Worm (Caenorhabditis elegans): ENCODE measurements around the gene R02D5.10.

R02D5.10 gene

ce11 chrV:14508556-14508955 lies 26.5 kb downstream of the R02D5.10 start:
- TF ChIP-seq bed-3 (GFP tag; optimal IDR thresholded peaks at IDR 0.05): no peak
- TF ChIP-seq nhr-28 (tag; optimal IDR thresholded peaks at IDR 0.05): no peak
- TF ChIP-seq nhr-237 (tag; optimal IDR thresholded peaks at IDR 0.05): no peak
- no peak for TF ChIP-seq flh-1 (GFP tag; optimal IDR thresholded peaks at IDR 0.05)
- TF ChIP-seq M03D4.4 (tag; optimal IDR thresholded peaks at IDR 0.05): no peak
- TF ChIP-seq elt-3 (tag; optimal IDR thresholded peaks at IDR 0.05): no peak
- TF ChIP-seq sem-2 (GFP tag; optimal IDR thresholded peaks at IDR 0.05): no peak
- no peak for TF ChIP-seq drap-1 (GFP tag; optimal IDR thresholded peaks at IDR 0.05)
- TF ChIP-seq lin-32 (GFP tag; optimal IDR thresholded peaks at IDR 0.05): no peak
- no peak for TF ChIP-seq mls-2 (tag; optimal IDR thresholded peaks at IDR 0.05)
- no peak for TF ChIP-seq unc-39 (tag; optimal IDR thresholded peaks at IDR 0.05)
- TF ChIP-seq nhr-2 (tag; optimal IDR thresholded peaks at IDR 0.05): no peak
- TF ChIP-seq nhr-12 (tag; optimal IDR thresholded peaks at IDR 0.05): no peak
- TF ChIP-seq tbx-8 (GFP tag; optimal IDR thresholded peaks at IDR 0.05): no peak

ce11 chrV:14510746-14511145 lies 28.7 kb downstream of the R02D5.10 start, which contains the start of gene R02D5.9:
Gene R02D5.9, minus strand, starts transcription at chrV:14511123.
- TF ChIP-seq ces-1 (GFP tag; optimal IDR thresholded peaks at IDR 0.05) (no peak), pha-4 (tag; optimal IDR thresholded peaks at IDR 0.05) (no peak), ztf-11 (tag; optimal IDR thresholded peaks at IDR 0.05) (no peak), ceh-39 (tag; optimal IDR thresholded peaks at IDR 0.05) (no peak)

- no peak for TF ChIP-seq sem-2 (GFP tag; optimal IDR thresholded peaks at IDR 0.05)
- no peak for TF ChIP-seq ztf-11 (tag; optimal IDR thresholded peaks at IDR 0.05)
- no peak for TF ChIP-seq lin-32 (GFP tag; optimal IDR thresholded peaks at IDR 0.05)
- no peak for TF ChIP-seq lsy-2 (tag; optimal IDR thresholded peaks at IDR 0.05)
- no peak for TF ChIP-seq lin-13 (tag; optimal IDR thresholded peaks at IDR 0.05)
- no peak for TF ChIP-seq flh-1 (GFP tag; optimal IDR thresholded peaks at IDR 0.05)
- TF ChIP-seq ceh-83 (GFP tag; optimal IDR thresholded peaks at IDR 0.05): no peak
- no peak for TF ChIP-seq sptf-1 (tag; optimal IDR thresholded peaks at IDR 0.05)
- TF ChIP-seq blmp-1 (tag; optimal IDR thresholded peaks at IDR 0.05): no peak
- TF ChIP-seq nhr-28 (tag; optimal IDR thresholded peaks at IDR 0.05): no peak
Observed at ce11 chrV:14518010-14518409, 35.9 kb downstream of the R02D5.10 start, which contains the start of gene R02D5.6. Gene R02D5.6, minus strand, starts transcription at chrV:14518110.

ce11 chrV:14519268-14519667 lies 37.2 kb downstream of the R02D5.10 start, which contains the start of gene R02D5.8:
Gene R02D5.8, minus strand, starts transcription at chrV:14519368.
- TF ChIP-seq hlh-1 (tag; optimal IDR thresholded peaks at IDR 0.05) (no peak), ztf-11 (tag; optimal IDR thresholded peaks at IDR 0.05) (no peak), zip-8 (tag; optimal IDR thresholded peaks at IDR 0.05) (no peak), flh-1 (GFP tag; optimal IDR thresholded peaks at IDR 0.05) (no peak)

- no peak for TF ChIP-seq sptf-1 (tag; optimal IDR thresholded peaks at IDR 0.05)
- no peak for TF ChIP-seq nhr-76 (tag; optimal IDR thresholded peaks at IDR 0.05)
- TF ChIP-seq cnd-1 (tag; optimal IDR thresholded peaks at IDR 0.05): no peak
- TF ChIP-seq lin-13 (tag; optimal IDR thresholded peaks at IDR 0.05): no peak
- no peak for TF ChIP-seq snpc-4 (tag; optimal IDR thresholded peaks at IDR 0.05)
- no peak for TF ChIP-seq mep-1 (tag; optimal IDR thresholded peaks at IDR 0.05)
- no peak for TF ChIP-seq nhr-237 (tag; optimal IDR thresholded peaks at IDR 0.05)
- no peak for TF ChIP-seq hlh-1 (tag; optimal IDR thresholded peaks at IDR 0.05)
- no peak for TF ChIP-seq elt-1 (tag; optimal IDR thresholded peaks at IDR 0.05; ENCODE audit: borderline replicate concordance, insufficient read depth)
- no peak for TF ChIP-seq ceh-43 (GFP tag; optimal IDR thresholded peaks at IDR 0.05)
- no peak for TF ChIP-seq bed-3 (GFP tag; optimal IDR thresholded peaks at IDR 0.05)
- TF ChIP-seq ceh-83 (GFP tag; optimal IDR thresholded peaks at IDR 0.05): no peak
- TF ChIP-seq tbx-8 (GFP tag; optimal IDR thresholded peaks at IDR 0.05): no peak
- no peak for TF ChIP-seq mls-2 (tag; optimal IDR thresholded peaks at IDR 0.05)
Observed at ce11 chrV:14521000-14521399, 38.9 kb downstream of the R02D5.10 start, which contains the start of gene C53A5.17. Gene C53A5.17, minus strand, starts transcription at chrV:14521100.

ce11 chrV:14522514-14522913 lies 40.4 kb downstream of the R02D5.10 start, which contains the start of gene C53A5.16:
Gene C53A5.16, minus strand, starts transcription at chrV:14522614.
- no peak for TF ChIP-seq ceh-39 (tag; optimal IDR thresholded peaks at IDR 0.05)
- TF ChIP-seq unc-62 (GFP tag; optimal IDR thresholded peaks at IDR 0.05): no peak
- no peak for TF ChIP-seq mep-1 (tag; optimal IDR thresholded peaks at IDR 0.05)
- no peak for TF ChIP-seq ham-2 (GFP tag; optimal IDR thresholded peaks at IDR 0.05)
- TF ChIP-seq hlh-1 (tag; optimal IDR thresholded peaks at IDR 0.05): no peak
- TF ChIP-seq zip-8 (tag; optimal IDR thresholded peaks at IDR 0.05): no peak
- no peak for TF ChIP-seq ceh-43 (GFP tag; optimal IDR thresholded peaks at IDR 0.05)
- no peak for TF ChIP-seq unc-39 (tag; optimal IDR thresholded peaks at IDR 0.05)
- no peak for TF ChIP-seq lin-13 (tag; optimal IDR thresholded peaks at IDR 0.05)
- no peak for TF ChIP-seq ztf-11 (tag; optimal IDR thresholded peaks at IDR 0.05)
- no peak for TF ChIP-seq blmp-1 (tag; optimal IDR thresholded peaks at IDR 0.05)
- no peak for TF ChIP-seq bed-3 (GFP tag; optimal IDR thresholded peaks at IDR 0.05)
- no peak for TF ChIP-seq sem-2 (GFP tag; optimal IDR thresholded peaks at IDR 0.05)
- TF ChIP-seq elt-1 (tag; optimal IDR thresholded peaks at IDR 0.05; ENCODE audit: borderline replicate concordance, insufficient read depth): no peak

All from whole organism, mixed stage, embryonic.